Fruit fly (Drosophila melanogaster) whole organism, larva: ENCODE measurements around the gene Vha68-1.
A peak's percentile ranks its signal among the peaks of the same experiment; 100 is the strongest.

Experiments
- noc ChIP-seq: fragments of 200-800 bp; sonication (Bioruptor generic); optimal IDR thresholded peaks from 3 replicates; lab custom pipeline; 2019; ENCODE audit warnings: missing biosample characterization, mild to moderate bottlenecking, missing genetic modification characterization, moderate library complexity

Vha68-1 gene

DNA sequence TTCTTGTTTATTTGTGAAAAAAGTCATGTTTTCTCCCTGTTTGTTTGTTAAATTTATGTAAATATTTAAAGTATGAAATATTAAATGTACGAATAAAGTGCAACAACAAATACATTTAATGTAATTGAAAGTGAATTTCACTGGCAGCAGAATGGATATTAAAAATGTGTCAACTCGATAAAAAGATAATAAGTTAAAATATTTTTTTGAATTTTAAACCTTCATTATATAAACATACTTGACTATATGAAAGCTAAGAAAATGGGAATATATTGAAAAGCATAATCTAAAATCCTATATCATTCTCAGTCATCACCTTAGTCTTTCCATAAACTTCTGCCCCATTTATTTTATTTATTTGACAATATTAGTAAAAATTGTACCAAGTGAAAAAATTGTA, 25.4 kb downstream of the Vha68-1 start, which contains the start of gene Vha68-3:
Gene Vha68-3 (plus strand): TSS at position 301 of the 400 bp plus-strand sequence.
- TF ChIP-seq noc (tag; lab: Kevin White, UChicago) = no peak

dm6 chr2L:12975367-12975655, 28.6 kb downstream of the Vha68-1 start:
- TF ChIP-seq noc (tag; lab: Kevin White, UChicago) = no peak

- TF ChIP-seq noc (tag; lab: Kevin White, UChicago) = no peak
Measured at dm6 chr2L:12974562-12975366, 29.1 kb downstream of the Vha68-1 start.

- TF ChIP-seq noc (tag; lab: Kevin White, UChicago) = peak; percentile 16
Measured at dm6 chr2L:12974045-12974539, 29.8 kb downstream of the Vha68-1 start, which contains the start of gene Vha68-2. Gene Vha68-2, plus strand, starts transcription at chr2L:12974322.

DNA sequence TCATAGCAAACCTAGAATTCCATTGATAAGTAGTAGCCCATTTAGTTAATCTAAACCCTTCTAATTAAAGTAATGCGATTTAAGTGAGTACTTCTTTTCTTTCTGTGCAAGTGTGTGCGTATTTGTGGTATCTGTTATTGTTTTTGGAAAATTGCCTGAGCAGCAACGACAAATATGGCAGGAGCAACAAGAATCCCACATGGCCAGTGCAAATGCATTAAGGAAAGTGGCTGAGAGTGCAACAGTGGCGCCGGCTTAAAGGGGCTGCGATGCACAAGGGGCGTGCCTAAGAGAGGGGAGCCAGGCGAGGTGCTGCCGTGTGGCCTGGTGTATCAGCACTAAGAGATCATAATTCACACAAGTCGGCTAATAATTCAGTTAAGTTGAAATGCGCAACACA, 34.3 kb downstream of the Vha68-1 start:
- TF ChIP-seq noc (tag; lab: Kevin White, UChicago) = no peak

dm6 chr2L:12966290-12966689, 37.6 kb downstream of the Vha68-1 start, which contains the start of gene CG16800:
Gene CG16800, plus strand, starts transcription at chr2L:12966590.
- no peak for TF ChIP-seq noc (tag; lab: Kevin White, UChicago)
